Worm (Caenorhabditis elegans): ENCODE measurements around the gene H37A05.4.

DNA sequence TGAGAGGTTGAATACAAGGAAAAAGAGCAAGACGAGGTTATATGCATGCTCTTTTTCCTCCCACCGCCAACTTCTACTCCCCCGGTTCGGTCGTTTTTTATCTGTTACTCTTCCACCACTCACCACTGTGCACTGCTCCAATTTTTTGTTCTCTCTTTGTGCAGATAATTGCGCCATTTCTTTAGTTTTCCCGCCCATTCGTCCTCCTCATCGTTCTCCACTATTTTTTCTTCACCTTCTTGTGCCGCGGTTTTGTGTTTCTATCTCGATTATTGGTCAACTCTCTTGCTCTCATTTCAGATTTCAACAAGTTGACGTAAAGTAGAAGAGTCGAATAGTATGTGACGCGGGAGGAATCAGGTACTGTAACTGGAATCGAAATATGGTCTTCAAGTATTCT lies 40.0 kb upstream of the H37A05.4 start, which contains the start of gene T01D3.1:
- no peak for TF ChIP-seq snpc-3.4 (tag; optimal IDR thresholded peaks at IDR 0.05)
- no peak for TF ChIP-seq C06A6.2 (GFP tag; conservative IDR thresholded peaks at IDR 0.05)
- no peak for TF ChIP-seq fkh-3 (tag; optimal IDR thresholded peaks at IDR 0.05)
- no peak for TF ChIP-seq ama-1 (optimal IDR thresholded peaks at IDR 0.05)
- no peak for TF ChIP-seq ama-1 (GFP tag; optimal IDR thresholded peaks at IDR 0.05)
- TF ChIP-seq him-1 (tag; optimal IDR thresholded peaks at IDR 0.05) = no peak
- TF ChIP-seq ztf-26 (tag; optimal IDR thresholded peaks at IDR 0.05) = no peak
- TF ChIP-seq zim-3 (tag; optimal IDR thresholded peaks at IDR 0.05) = no peak
- no peak for TF ChIP-seq snpc-4 (GFP tag; optimal IDR thresholded peaks at IDR 0.05)
- no peak for TF ChIP-seq snpc-4 (tag; optimal IDR thresholded peaks at IDR 0.05)
- TF ChIP-seq Y67H2A.10 (GFP tag; conservative IDR thresholded peaks at IDR 0.05) = no peak
- TF ChIP-seq bed-1 (GFP tag; IDR thresholded peaks at IDR 0.05) = no peak
- no peak for TF ChIP-seq B0035.1 (tag; optimal IDR thresholded peaks at IDR 0.05)
- TF ChIP-seq madf-6 (GFP tag; IDR thresholded peaks at IDR 0.05) = no peak
- no peak for TF ChIP-seq tbp1 (GFP tag; optimal IDR thresholded peaks at IDR 0.05)
- no peak for TF ChIP-seq hmg-1.2 (GFP tag; IDR thresholded peaks at IDR 0.05)
